Worm (Caenorhabditis elegans) whole organism, late embryonic: ENCODE data around the gene C42D4.18.

Source experiments
- C08G9.2 ChIP-seq: sonication (generic microtip); optimal IDR thresholded peaks from 2 replicates; lab custom pipeline; 2016; ENCODE audit warnings: mild to moderate bottlenecking, missing genetic modification characterization, moderate library complexity, missing compliant biosample characterization
- ceh-22 ChIP-seq: sonication (generic microtip); optimal IDR thresholded peaks from 2 replicates; lab custom pipeline; 2017; ENCODE audit warnings: missing biosample characterization, missing genetic modification characterization
- che-1 ChIP-seq: sonication (generic microtip); optimal IDR thresholded peaks from 2 replicates; lab custom pipeline; 2016; ENCODE audit warnings: mild to moderate bottlenecking, missing genetic modification characterization, missing compliant biosample characterization
- dve-1 ChIP-seq: sonication (generic microtip); optimal IDR thresholded peaks from 2 replicates; lab custom pipeline; 2017; ENCODE audit warnings: antibody characterized with exemption, mild to moderate bottlenecking, missing genetic modification characterization, missing compliant biosample characterization
- nhr-11 ChIP-seq: fragments of 150-350 bp; optimal IDR thresholded peaks from 2 replicates; lab custom pipeline; 2014; ENCODE audit warnings: missing biosample characterization, missing genetic modification characterization
- unc-55 ChIP-seq: sonication (generic microtip); optimal IDR thresholded peaks from 2 replicates; lab custom pipeline; 2017; ENCODE audit warnings: missing biosample characterization, missing genetic modification reagents, missing genetic modification characterization

DNA sequence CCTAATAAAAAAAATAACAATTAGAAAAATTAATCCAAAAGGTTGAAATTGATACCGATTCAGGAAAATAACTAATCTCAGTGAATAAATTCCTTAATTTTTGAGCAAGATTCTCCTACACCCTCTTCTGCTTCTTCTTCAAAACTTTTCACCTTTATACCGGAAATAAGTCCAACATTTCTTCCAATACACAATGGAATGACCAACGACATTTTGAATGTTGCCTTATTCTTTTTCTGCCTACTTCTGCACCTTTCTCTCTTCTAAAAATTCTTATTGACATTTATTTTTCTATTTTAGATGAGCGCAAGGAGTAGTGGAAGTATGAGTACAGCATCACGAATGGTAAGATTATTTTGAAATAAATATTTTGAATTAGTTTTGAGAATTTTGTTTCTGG, 30.3 kb downstream of the C42D4.18 start, which contains the start of gene unc-8:
- TF ChIP-seq ceh-22 (tag; lab: Kevin White, UChicago) (no peak), dve-1 (tag; lab: Kevin White, UChicago) (no peak), che-1 (tag; lab: Kevin White, UChicago) (no peak), C08G9.2 (tag; lab: Kevin White, UChicago) (no peak), nhr-11 (tag; lab: Kevin White, UChicago) (no peak), unc-55 (GFP tag; lab: Kevin White, UChicago) (no peak)
